Fruit fly (Drosophila melanogaster): ENCODE measurements around the gene CG13375.
A peak's percentile ranks its signal among the peaks of the same experiment; 100 is the strongest.

Gene CG13375

dm6 chrX:245802-246201, 49.0 kb downstream of the CG13375 start, which contains the start of the genes CG3038 and G9a (continued):
- TF ChIP-seq fd3F (GFP tag; optimal IDR thresholded peaks at IDR 0.05) (peak; percentile 12), CG9609 (GFP tag; optimal IDR thresholded peaks at IDR 0.05) (peak; percentile 9), CG2712 (tag; optimal IDR thresholded peaks at IDR 0.05) (peak; percentile 38), crp (GFP tag; optimal IDR thresholded peaks at IDR 0.05) (peak in 1 of 2 experiments; percentile 45), pfk (GFP tag; optimal IDR thresholded peaks at IDR 0.05) (no peak), CG8765 (GFP tag; IDR thresholded peaks at IDR 0.05) (no peak), CG17912 (GFP tag; optimal IDR thresholded peaks at IDR 0.05) (no peak), CG7357 (GFP tag; IDR thresholded peaks at IDR 0.05) (no peak), CG12236 (GFP tag; optimal IDR thresholded peaks at IDR 0.05) (no peak), CoRest (tag; optimal IDR thresholded peaks at IDR 0.05) (peak; percentile 61), cwo (GFP tag; optimal IDR thresholded peaks at IDR 0.05) (no peak), Ets65A (GFP tag) (peak; percentile 86), fu2 (GFP tag; optimal IDR thresholded peaks at IDR 0.05) (no peak), inv (GFP tag; IDR thresholded peaks at IDR 0.05; ENCODE audit: partially characterized antibody) (no peak), danr (GFP tag; IDR thresholded peaks at IDR 0.05) (no peak), D19A (tag; optimal IDR thresholded peaks at IDR 0.05) (no peak), zfh1 (GFP tag; IDR thresholded peaks at IDR 0.05) (no peak), CG11560 (tag; IDR thresholded peaks at IDR 0.05) (no peak), CG13624 (GFP tag; optimal IDR thresholded peaks at IDR 0.05) (peak; percentile 69), dati (GFP tag; IDR thresholded peaks at IDR 0.05) (no peak), CG3726 (GFP tag; IDR thresholded peaks at IDR 0.05) (no peak), ftz-f1 (GFP tag; optimal IDR thresholded peaks at IDR 0.05) (peak; percentile 34), unpg (GFP tag; optimal IDR thresholded peaks at IDR 0.05) (peak; percentile 2), jumu (GFP tag; optimal IDR thresholded peaks at IDR 0.05) (peak; percentile 31), sqz (GFP tag; optimal IDR thresholded peaks at IDR 0.05) (no peak), CG12769 (tag; optimal IDR thresholded peaks at IDR 0.05) (peak; percentile 31), HHEX (GFP tag; optimal IDR thresholded peaks at IDR 0.05) (peak; percentile 32), Atf-2 (GFP tag; optimal IDR thresholded peaks at IDR 0.05) (no peak), CG1647 (GFP tag; optimal IDR thresholded peaks at IDR 0.05) (no peak), lilli (GFP tag; optimal IDR thresholded peaks at IDR 0.05) (peak; percentile 51), CG8281 (tag; optimal IDR thresholded peaks at IDR 0.05) (no peak), Hr3 (GFP tag; optimal IDR thresholded peaks at IDR 0.05) (no peak), CG4424 (GFP tag; optimal IDR thresholded peaks at IDR 0.05) (no peak), Atf6 (GFP tag; IDR thresholded peaks at IDR 0.05) (no peak), Tbp (GFP tag; optimal IDR thresholded peaks at IDR 0.05) (no peak), jing (GFP tag; optimal IDR thresholded peaks at IDR 0.05) (no peak), CG34224 (GFP tag; IDR thresholded peaks at IDR 0.05; ENCODE audit: partially characterized antibody) (no peak), CG17612 (GFP tag; IDR thresholded peaks at IDR 0.05) (no peak), HmgZ (tag; optimal IDR thresholded peaks at IDR 0.05) (peak; percentile 87), Nf-YB (GFP tag; optimal IDR thresholded peaks at IDR 0.05) (peak; percentile 26), maf-S (GFP tag; optimal IDR thresholded peaks at IDR 0.05) (peak; percentile 26), nerfin-2 (GFP tag; IDR thresholded peaks at IDR 0.05; ENCODE audit: partially characterized antibody) (no peak), org-1 (GFP tag; optimal IDR thresholded peaks at IDR 0.05) (no peak), salm (tag; optimal IDR thresholded peaks at IDR 0.05) (peak; percentile 28), CG17802 (tag; optimal IDR thresholded peaks at IDR 0.05) (no peak), Abd-B (GFP tag; optimal IDR thresholded peaks at IDR 0.05) (no peak), stwl (tag; optimal IDR thresholded peaks at IDR 0.05) (peak; percentile 95), CG2678 (tag; optimal IDR thresholded peaks at IDR 0.05) (no peak), esg (GFP tag; conservative IDR thresholded peaks at IDR 0.05) (no peak), Trl (optimal IDR thresholded peaks at IDR 0.05) (no peak), Trl (GFP tag; optimal IDR thresholded peaks at IDR 0.05) (peak; percentile 45), CG32772 (GFP tag; IDR thresholded peaks at IDR 0.05) (no peak)
